Fruit fly (Drosophila melanogaster): ENCODE measurements around the gene Ald2.

DNA sequence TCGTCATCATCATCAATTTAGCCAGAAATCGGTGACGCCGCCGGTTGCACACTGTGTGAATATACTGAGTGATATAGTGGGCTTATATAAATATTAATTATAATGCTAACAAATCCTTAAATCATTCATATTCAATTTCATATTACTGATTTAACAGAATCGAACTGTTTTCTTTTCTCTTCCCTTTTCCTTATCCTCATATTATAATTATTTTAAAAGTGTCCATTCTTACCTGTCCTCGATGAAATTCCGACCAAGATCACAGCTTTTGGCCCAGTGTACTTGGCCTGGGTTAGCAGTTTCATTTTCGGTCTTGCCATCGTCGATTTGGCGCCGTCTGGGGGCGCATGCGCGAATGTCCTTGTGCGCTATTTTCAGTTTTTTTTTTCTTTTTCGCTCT is 19.1 kb downstream of the Ald2 start:
- TF ChIP-seq h (optimal IDR thresholded peaks at IDR 0.05) (no peak), psq (optimal IDR thresholded peaks at IDR 0.05) (no peak)

Data from Kc167 (cell line).